Fruit fly (Drosophila melanogaster) whole organism, adult: Measurements from ENCODE around the gene CG14321.

Experiments
- Clk ChIP-seq: fragments of 200-800 bp; sonication (Bioruptor generic); optimal IDR thresholded peaks from 2 replicates; lab custom pipeline; 2017; ENCODE audit warnings: missing biosample characterization, missing genetic modification characterization
- Mnt ChIP-seq: fragments of 200-800 bp; sonication (Bioruptor generic); optimal IDR thresholded peaks from 2 replicates; lab custom pipeline; 2016; ENCODE audit warnings: missing biosample characterization, mild to moderate bottlenecking, missing genetic modification characterization

DNA sequence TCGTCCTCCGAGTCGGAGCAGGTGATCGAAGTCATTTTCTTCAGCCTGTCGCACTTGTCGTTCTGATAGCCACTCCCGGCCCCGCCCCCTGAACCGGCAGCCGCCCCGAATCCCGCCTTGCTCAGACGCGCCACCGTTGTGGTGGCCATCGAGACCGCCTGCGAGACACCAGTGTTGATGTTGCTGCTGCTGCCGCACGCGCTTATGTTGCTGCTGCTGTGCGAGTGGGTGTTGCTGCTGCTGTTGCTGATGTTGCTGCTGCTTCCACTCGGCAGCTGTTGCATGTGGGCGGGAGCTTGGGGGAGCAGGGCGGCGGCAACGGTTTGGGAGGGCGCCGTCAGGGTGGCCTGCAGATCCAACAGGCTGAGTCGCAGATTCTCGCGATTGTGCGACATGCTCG is 40.5 kb downstream of the CG14321 start:
- TF ChIP-seq Clk (GFP tag; lab: Kevin White, UChicago) (no peak), Mnt (GFP tag; lab: Kevin White, UChicago) (no peak)
